Worm (Caenorhabditis elegans) whole organism, midembryonic: ENCODE results near the gene nekl-4.

Source experiments
- T22C8.4 ChIP-seq: fragments of 200-800 bp; sonication (Bioruptor generic); IDR thresholded peaks from 2 replicates; pipeline ENCODE4 v1.3.6; 2022; ENCODE audit warnings: missing genetic modification characterization, missing compliant biosample characterization
- cog-1 ChIP-seq: sonication (generic microtip); optimal IDR thresholded peaks from 2 replicates; lab custom pipeline; 2016; ENCODE audit warnings: missing genetic modification characterization, missing compliant biosample characterization
- flt-1 ChIP-seq: fragments of 200-800 bp; sonication (Bioruptor generic); IDR thresholded peaks from 2 replicates; pipeline ENCODE4 v1.3.6; 2022; ENCODE audit warnings: missing genetic modification characterization, missing compliant biosample characterization
- klf-2 ChIP-seq: fragments of 200-800 bp; sonication (Bioruptor generic); conservative IDR thresholded peaks from 2 replicates; pipeline ENCODE4 v1.3.6; 2022; ENCODE audit warnings: missing genetic modification reagents, missing genetic modification characterization, missing compliant biosample characterization
- med-1 ChIP-seq: sonication (generic microtip); optimal IDR thresholded peaks from 2 replicates; lab custom pipeline; 2017; ENCODE audit warnings: missing genetic modification characterization, mild to moderate bottlenecking, missing compliant biosample characterization, antibody characterized with exemption, missing genetic modification reagents; ENCODE audit not compliant: insufficient read depth
- ref-1 ChIP-seq: fragments of 200-800 bp; sonication (Bioruptor generic); conservative IDR thresholded peaks from 2 replicates; pipeline ENCODE4 v1.3.6; 2022; ENCODE audit warnings: missing genetic modification reagents, missing genetic modification characterization, missing compliant biosample characterization
- tab-1 ChIP-seq: fragments of 200-800 bp; sonication (Bioruptor generic); IDR thresholded peaks from 2 replicates; pipeline ENCODE4 v1.3.6; 2022; ENCODE audit warnings: missing genetic modification characterization, missing compliant biosample characterization
- ztf-23 ChIP-seq: fragments of 200-800 bp; sonication (Bioruptor generic); IDR thresholded peaks from 2 replicates; pipeline ENCODE4 v1.3.6; 2022; ENCODE audit warnings: missing genetic modification reagents, missing genetic modification characterization, missing compliant biosample characterization
- ztf-29 ChIP-seq: fragments of 200-800 bp; sonication (Bioruptor generic); IDR thresholded peaks from 2 replicates; pipeline ENCODE4 v1.3.6; 2022; ENCODE audit warnings: missing genetic modification reagents, missing genetic modification characterization, missing compliant biosample characterization

nekl-4 gene

ce11 chrIII:5517423-5517822 is at the start of gene nekl-4:
nekl-4 (minus strand) TSS chrIII:5517523.
- no peak for TF ChIP-seq T22C8.4 (GFP tag; lab: Robert Waterston, UW)
- TF ChIP-seq klf-2: no peak
- TF ChIP-seq flt-1 (GFP tag; lab: Robert Waterston, UW): no peak
- TF ChIP-seq ztf-29 (GFP tag; lab: Robert Waterston, UW): no peak
- TF ChIP-seq tab-1: no peak
- TF ChIP-seq med-1 (GFP tag; lab: Kevin White, UChicago): no peak
- TF ChIP-seq ztf-23: no peak
- no peak for TF ChIP-seq cog-1 (tag; lab: Kevin White, UChicago)
- no peak for TF ChIP-seq ref-1 (GFP tag; lab: Robert Waterston, UW)

DNA sequence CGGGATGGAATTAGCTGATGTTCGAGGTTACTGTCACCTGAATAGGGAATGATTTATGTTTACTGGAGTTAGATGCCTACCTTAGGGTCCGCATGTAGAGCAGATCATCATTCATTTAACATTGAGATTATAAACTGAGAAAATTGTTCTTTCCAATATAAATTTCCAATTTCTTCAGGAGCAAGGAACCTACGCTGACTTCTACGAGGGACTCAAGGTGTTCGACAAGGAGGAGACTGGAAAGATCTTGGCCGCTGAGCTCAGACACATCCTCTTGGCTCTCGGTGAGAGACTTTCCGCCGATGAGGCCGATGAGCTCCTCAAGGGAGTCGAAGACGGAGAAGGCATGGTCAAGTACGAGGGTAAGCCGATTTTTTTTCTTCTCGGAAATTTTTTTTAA is 49.2 kb upstream of the nekl-4 start:
- TF ChIP-seq ztf-23: peak; percentile 44; the same call in 1 of the 2 replicates
- no peak for TF ChIP-seq flt-1 (GFP tag; lab: Robert Waterston, UW)

DNA sequence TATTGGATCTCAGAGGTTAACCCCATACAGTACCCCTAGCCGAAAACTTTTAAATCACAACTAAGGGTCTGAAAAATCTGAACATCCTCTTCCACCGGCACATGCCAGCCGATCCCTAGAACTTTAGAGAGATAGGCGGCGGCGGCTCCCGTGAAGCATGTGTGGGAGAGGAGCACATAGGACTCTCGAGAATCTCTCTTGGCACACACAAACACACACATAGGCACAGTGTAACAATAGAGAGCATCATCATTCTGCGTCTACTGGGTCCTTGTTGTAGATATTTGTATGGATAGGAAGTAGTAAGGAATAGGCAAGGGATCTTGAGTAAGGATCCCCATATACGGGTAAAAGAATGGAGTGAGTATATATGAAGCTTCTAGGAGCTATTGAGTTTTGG is 48.4 kb upstream of the nekl-4 start:
- no peak for TF ChIP-seq klf-2

DNA sequence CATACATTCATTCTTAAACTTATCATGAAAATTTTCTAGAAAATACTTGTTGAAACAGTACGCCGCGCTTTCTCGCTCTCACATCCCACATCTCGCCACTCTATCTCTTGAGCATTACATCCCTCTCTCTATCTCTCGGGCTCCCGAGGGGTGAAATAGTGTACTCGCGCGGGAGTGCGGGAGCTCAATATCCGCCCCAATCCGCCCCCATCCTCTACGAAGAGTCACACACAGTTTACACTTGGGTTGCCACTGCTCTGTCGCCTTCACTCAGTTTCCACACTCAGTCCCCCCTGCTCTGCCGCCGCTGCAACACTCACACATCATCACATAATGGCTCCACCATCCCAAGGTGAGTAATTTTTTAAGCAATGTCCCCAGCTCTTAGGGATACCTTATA is 47.5 kb upstream of the nekl-4 start, which contains the start of gene mlc-3:
Gene mlc-3 (plus strand): TSS at position 227 of the 400 bp plus-strand sequence.
- TF ChIP-seq med-1 (GFP tag; lab: Kevin White, UChicago) (no peak), flt-1 (GFP tag; lab: Robert Waterston, UW) (peak; percentile 69; the same call in 1 of the 2 replicates)

DNA sequence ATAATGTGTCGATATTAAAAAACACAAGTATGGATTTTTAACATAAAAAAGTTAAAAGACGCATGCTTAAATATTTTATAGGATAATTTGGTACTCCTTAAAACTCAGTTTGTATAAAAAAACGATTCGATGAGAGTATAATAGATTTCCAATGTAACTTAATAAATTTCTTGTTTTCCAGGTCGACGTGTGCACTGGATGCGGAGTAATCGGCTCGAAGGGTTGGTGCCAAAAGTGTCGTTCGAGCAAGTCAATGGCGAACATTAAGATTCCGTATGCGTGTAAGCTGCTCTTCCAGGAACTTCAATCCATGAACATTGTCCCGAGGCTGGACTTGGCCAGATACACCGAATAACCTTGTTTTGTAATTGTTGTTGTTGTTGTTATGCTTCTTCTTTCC is 47.0 kb upstream of the nekl-4 start:
- TF ChIP-seq flt-1 (GFP tag; lab: Robert Waterston, UW) (no peak), ztf-23 (no peak), cog-1 (tag; lab: Kevin White, UChicago) (no peak)

ce11 chrIII:5563680-5564079 is 46.4 kb upstream of the nekl-4 start:
- TF ChIP-seq cog-1 (tag; lab: Kevin White, UChicago) (no peak), tab-1 (no peak), ztf-23 (no peak), med-1 (GFP tag; lab: Kevin White, UChicago) (no peak), T22C8.4 (GFP tag; lab: Robert Waterston, UW) (no peak), flt-1 (GFP tag; lab: Robert Waterston, UW) (no peak), klf-2 (no peak), ref-1 (GFP tag; lab: Robert Waterston, UW) (no peak), ztf-29 (GFP tag; lab: Robert Waterston, UW) (no peak)

DNA sequence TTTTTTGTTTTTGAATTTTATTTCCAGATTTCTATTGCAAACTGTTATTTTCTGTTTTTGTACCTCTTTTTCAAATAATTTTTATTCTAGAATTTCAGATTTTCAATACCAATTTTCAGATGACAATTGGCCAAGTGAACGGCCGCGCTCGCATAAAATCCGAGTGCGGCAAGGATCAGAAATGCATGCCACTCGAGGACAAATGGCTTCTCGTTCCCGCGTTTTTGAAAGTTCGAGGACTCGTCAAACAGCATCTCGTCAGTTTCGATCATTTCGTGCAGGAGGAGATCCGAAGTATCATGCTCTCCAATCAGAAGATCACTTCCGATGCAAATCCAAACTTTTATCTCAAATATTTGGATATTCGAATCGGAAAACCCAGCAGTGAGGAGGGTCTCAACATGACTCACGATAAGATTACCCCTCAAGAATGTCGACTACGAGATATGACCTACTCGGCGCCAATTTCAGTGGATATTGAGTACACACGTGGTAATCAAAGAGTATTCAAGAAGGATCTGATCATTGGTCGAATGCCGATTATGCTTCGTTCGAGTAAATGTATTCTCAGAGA is 40.0 kb upstream of the nekl-4 start, which contains the start of gene rpc-2:
Gene rpc-2 (plus strand): TSS at position 120 of the 574 bp plus-strand sequence.
- TF ChIP-seq T22C8.4 (GFP tag; lab: Robert Waterston, UW): no peak
- no peak for TF ChIP-seq tab-1
- TF ChIP-seq ztf-23: no peak
- no peak for TF ChIP-seq ztf-29 (GFP tag; lab: Robert Waterston, UW)
- TF ChIP-seq klf-2: no peak
- TF ChIP-seq med-1 (GFP tag; lab: Kevin White, UChicago): no peak
- TF ChIP-seq flt-1 (GFP tag; lab: Robert Waterston, UW): no peak
- TF ChIP-seq cog-1 (tag; lab: Kevin White, UChicago): no peak
- no peak for TF ChIP-seq ref-1 (GFP tag; lab: Robert Waterston, UW)

- TF ChIP-seq cog-1 (tag; lab: Kevin White, UChicago) (peak; percentile 79), T22C8.4 (GFP tag; lab: Robert Waterston, UW) (peak; percentile 88), tab-1 (peak; percentile 92), ztf-29 (GFP tag; lab: Robert Waterston, UW) (peak; percentile 82), med-1 (GFP tag; lab: Kevin White, UChicago) (peak; percentile 97), klf-2 (peak; percentile 90; the same call in 1 of the 2 replicates), ztf-23 (peak; percentile 96), flt-1 (GFP tag; lab: Robert Waterston, UW) (peak; percentile 94), ref-1 (GFP tag; lab: Robert Waterston, UW) (peak; percentile 75)
Observed at ce11 chrIII:5554884-5555500, 37.7 kb upstream of the nekl-4 start, which contains the start of the genes nmad-1 and hach-1. nmad-1 (minus strand) TSS chrIII:5554934. hach-1 (plus strand) TSS chrIII:5555450.

DNA sequence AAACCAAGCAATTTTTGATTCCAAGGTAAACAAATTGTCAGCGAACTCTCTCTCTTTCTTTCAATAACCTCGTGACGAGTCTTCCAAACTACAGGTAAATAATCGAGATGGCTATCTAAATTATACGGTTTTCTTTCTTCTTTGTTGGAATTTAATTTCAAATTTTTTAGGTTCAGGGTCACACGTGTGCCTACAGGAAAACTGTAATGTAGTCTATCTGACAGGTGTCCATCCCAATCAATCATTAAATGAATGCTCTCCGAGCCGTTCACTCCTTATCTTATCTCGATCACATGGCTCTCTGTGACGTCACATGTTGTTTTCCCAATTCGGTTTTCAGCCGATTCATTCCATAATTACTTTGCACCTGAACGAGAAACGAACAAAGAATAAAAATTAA is 35.8 kb upstream of the nekl-4 start:
- TF ChIP-seq ref-1 (GFP tag; lab: Robert Waterston, UW) (no peak), med-1 (GFP tag; lab: Kevin White, UChicago) (no peak), ztf-29 (GFP tag; lab: Robert Waterston, UW) (no peak), T22C8.4 (GFP tag; lab: Robert Waterston, UW) (no peak), flt-1 (GFP tag; lab: Robert Waterston, UW) (no peak), tab-1 (no peak), klf-2 (no peak), ztf-23 (no peak), cog-1 (tag; lab: Kevin White, UChicago) (no peak)

DNA sequence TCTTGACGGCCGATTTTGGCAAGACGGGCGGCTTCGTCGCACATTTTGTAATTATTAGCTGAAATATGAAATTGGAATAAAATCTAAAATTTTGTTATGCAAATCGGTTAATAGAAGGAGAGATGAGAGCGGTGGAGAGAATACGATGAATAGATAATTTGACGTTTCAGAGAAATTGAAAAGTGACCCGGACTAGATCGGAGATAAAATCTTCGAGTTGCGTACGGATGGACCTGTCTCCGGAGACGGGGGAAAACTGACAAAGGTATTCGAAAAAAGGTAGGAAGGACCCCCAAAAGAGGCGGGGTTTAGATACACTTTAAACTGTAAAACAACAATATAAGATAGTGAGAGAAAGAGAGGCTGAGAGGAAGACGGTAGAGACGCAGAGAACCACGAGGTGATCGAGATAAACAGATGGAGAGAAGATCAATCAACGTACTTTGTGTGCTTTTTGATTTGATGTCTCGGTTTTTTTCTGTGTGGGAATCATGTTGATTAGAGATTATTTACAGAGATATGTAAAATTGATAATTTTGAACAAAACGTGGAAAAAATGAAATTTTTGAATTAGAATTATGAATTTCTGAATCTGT is 34.8 kb upstream of the nekl-4 start, which contains the start of gene F09F7.6:
Gene F09F7.6 (minus strand): TSS at position 64 of the 596 bp plus-strand sequence.
- TF ChIP-seq ref-1 (GFP tag; lab: Robert Waterston, UW) (no peak), ztf-29 (GFP tag; lab: Robert Waterston, UW) (no peak), flt-1 (GFP tag; lab: Robert Waterston, UW) (0 out of 2 replicates have a peak, but pooled peaks have one; percentile 31), ztf-23 (no peak), med-1 (GFP tag; lab: Kevin White, UChicago) (no peak), cog-1 (tag; lab: Kevin White, UChicago) (no peak), tab-1 (no peak), T22C8.4 (GFP tag; lab: Robert Waterston, UW) (no peak)
